Worm (Caenorhabditis elegans) whole organism, L4 larva: ENCODE results near the gene sru-3.

ENCODE experiments used
- F10B5.3 ChIP-seq: sonication (generic microtip); optimal IDR thresholded peaks from 2 replicates; lab custom pipeline; 2016; ENCODE audit warnings: mild to moderate bottlenecking, missing genetic modification characterization, missing compliant biosample characterization
- F26F4.8 ChIP-seq: fragments of 200-800 bp; sonication (Bioruptor generic); conservative IDR thresholded peaks from 2 replicates; pipeline ENCODE4 v1.3.6; 2022; ENCODE audit warnings: missing genetic modification characterization, missing compliant biosample characterization
- ama-1 ChIP-seq: fragments of 150-350 bp; optimal IDR thresholded peaks from 2 replicates; lab custom pipeline; 2014; ENCODE audit warnings: inconsistent platforms, mixed read lengths
- dpl-1 ChIP-seq: fragments of 150-350 bp; optimal IDR thresholded peaks from 2 replicates; lab custom pipeline; 2014; ENCODE audit warnings: missing biosample characterization, missing genetic modification reagents, missing genetic modification characterization
- madf-9 ChIP-seq: fragments of 200-800 bp; sonication (Bioruptor generic); conservative IDR thresholded peaks from 2 replicates; pipeline ENCODE4 v1.3.6; 2022; ENCODE audit warnings: missing genetic modification reagents, missing genetic modification characterization, missing compliant biosample characterization
- mdl-1 ChIP-seq, 2 experiments: fragments of 150-350 bp in 1 of 2; sonication (generic microtip) in 1 of 2; optimal IDR thresholded peaks; 2 replicates each; lab custom pipeline; 2014 to 2017; ENCODE audit warnings: missing biosample characterization in 2 of 2, missing genetic modification characterization in 2 of 2
- mep-1 ChIP-seq: fragments of 150-350 bp; sonication (generic microtip); optimal IDR thresholded peaks from 3 replicates; lab custom pipeline; 2014; ENCODE audit warnings: missing biosample characterization, missing genetic modification characterization
- nhr-11 ChIP-seq: fragments of 150-350 bp; optimal IDR thresholded peaks from 2 replicates; lab custom pipeline; 2014; ENCODE audit warnings: missing biosample characterization, missing genetic modification characterization
- nhr-237 ChIP-seq: sonication (generic microtip); optimal IDR thresholded peaks from 2 replicates; lab custom pipeline; 2017; ENCODE audit warnings: missing biosample characterization, missing genetic modification characterization
- pha-4 ChIP-seq, 2 experiments: fragments of 150-350 bp in 1 of 2; fragments of 200-800 bp in 1 of 2; sonication (Bioruptor generic) in 1 of 2; IDR thresholded peaks in 1 of 2; optimal IDR thresholded peaks in 1 of 2; 2 replicates each; pipeline versions ENCODE4 v1.3.6 to Lab custom; 2014 to 2022; ENCODE audit warnings: missing genetic modification characterization in 2 of 2, missing genetic modification reagents in 2 of 2, missing biosample characterization in 1 of 2, missing compliant biosample characterization in 1 of 2
- pqm-1 ChIP-seq: sonication (generic microtip); optimal IDR thresholded peaks from 2 replicates; lab custom pipeline; 2017; ENCODE audit warnings: missing biosample characterization, missing genetic modification characterization
- rbr-2 ChIP-seq: sonication (generic microtip); optimal IDR thresholded peaks from 2 replicates; lab custom pipeline; 2016; ENCODE audit warnings: missing genotype, missing genetic modification characterization, missing compliant biosample characterization
- skn-1 ChIP-seq: fragments of 150-350 bp; optimal IDR thresholded peaks from 2 replicates; lab custom pipeline; 2014; ENCODE audit warnings: missing biosample characterization, missing genetic modification characterization
- zag-1 ChIP-seq: fragments of 150-350 bp; optimal IDR thresholded peaks from 2 replicates; lab custom pipeline; 2014; ENCODE audit warnings: missing biosample characterization, missing genetic modification characterization

DNA sequence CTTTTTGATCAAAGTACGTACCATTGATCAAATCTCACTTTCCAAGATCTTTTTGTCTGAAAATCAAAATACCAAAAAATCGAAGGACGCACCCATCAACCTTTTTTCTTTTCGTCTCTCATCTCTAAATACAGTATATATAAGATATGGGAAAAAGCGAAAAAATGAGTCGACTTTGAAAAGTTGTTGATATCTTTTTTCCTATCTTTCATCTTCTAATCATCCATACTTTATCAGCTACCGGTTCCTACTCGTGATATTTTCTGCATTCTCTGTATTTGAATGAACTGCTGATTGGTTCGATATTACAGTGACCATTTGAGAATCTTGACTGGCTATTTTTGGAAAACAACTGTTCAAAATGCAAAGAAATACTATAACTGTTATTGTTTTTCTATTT is 20.4 kb downstream of the sru-3 start, which contains the start of gene C33A12.19:
- TF ChIP-seq F10B5.3 (no peak), mdl-1 (tag; optimal IDR thresholded peaks at IDR 0.05; lab: Kevin White, UChicago) (peak in 1 of 2 experiments; percentile 74), skn-1 (tag; lab: Kevin White, UChicago) (no peak), zag-1 (no peak), madf-9 (GFP tag; lab: Robert Waterston, UW) (no peak), F26F4.8 (GFP tag; lab: Robert Waterston, UW) (no peak), ama-1 (lab: Kevin White, UChicago) (no peak), nhr-237 (tag; lab: Kevin White, UChicago) (no peak), rbr-2 (no peak), mep-1 (tag; lab: Kevin White, UChicago) (no peak), nhr-11 (tag; lab: Kevin White, UChicago) (no peak), pqm-1 (tag; lab: Kevin White, UChicago) (no peak), pha-4 (GFP tag; IDR thresholded peaks at IDR 0.05; lab: Robert Waterston, UW) (no peak), pha-4 (tag; optimal IDR thresholded peaks at IDR 0.05; lab: Kevin White, UChicago) (no peak), dpl-1 (GFP tag; lab: Kevin White, UChicago) (no peak)
